Fruit fly (Drosophila melanogaster): ENCODE data around the gene CG33995.

CG33995 gene

dm6 chr2L:5063936-5064335 is 20.9 kb downstream of the CG33995 start:
- TF ChIP-seq CG4617 (GFP tag; optimal IDR thresholded peaks at IDR 0.05; ENCODE audit: borderline replicate concordance) (no peak), HmgZ (tag; optimal IDR thresholded peaks at IDR 0.05) (no peak), fd96Cb (tag; optimal IDR thresholded peaks at IDR 0.05) (no peak), ewg (GFP tag; optimal IDR thresholded peaks at IDR 0.05) (peak; percentile 81), CG13894 (tag; optimal IDR thresholded peaks at IDR 0.05) (peak; percentile 34), caup (GFP tag; optimal IDR thresholded peaks at IDR 0.05; ENCODE audit: severe bottlenecking) (no peak), CG6683 (GFP tag; optimal IDR thresholded peaks at IDR 0.05) (no peak), Nf-YC (tag; optimal IDR thresholded peaks at IDR 0.05) (peak; percentile 24), pros (GFP tag; optimal IDR thresholded peaks at IDR 0.05) (peak; percentile 58), CG10209 (GFP tag; optimal IDR thresholded peaks at IDR 0.05) (no peak), CG10543 (GFP tag; optimal IDR thresholded peaks at IDR 0.05) (peak; percentile 51), Dll (GFP tag; IDR thresholded peaks at IDR 0.05; ENCODE audit: partially characterized antibody) (no peak), odd (GFP tag; optimal IDR thresholded peaks at IDR 0.05) (peak; percentile 12), Ada2b (GFP tag; IDR thresholded peaks at IDR 0.05) (no peak), CG4730 (GFP tag; IDR thresholded peaks at IDR 0.05) (no peak), ab (GFP tag; optimal IDR thresholded peaks at IDR 0.05) (no peak), mirr (GFP tag; optimal IDR thresholded peaks at IDR 0.05) (peak; percentile 44), CG9817 (tag; optimal IDR thresholded peaks at IDR 0.05) (no peak), disco-r (GFP tag; optimal IDR thresholded peaks at IDR 0.05) (no peak), CG34376 (GFP tag; optimal IDR thresholded peaks at IDR 0.05) (peak; percentile 50), grau (tag; optimal IDR thresholded peaks at IDR 0.05) (no peak), psq (GFP tag; optimal IDR thresholded peaks at IDR 0.05) (peak; percentile 52), CG11398 (GFP tag; optimal IDR thresholded peaks at IDR 0.05) (no peak), onecut (GFP tag; IDR thresholded peaks at IDR 0.05) (peak; percentile 5; the same call in 1 of the 2 replicates), CG13296 (GFP tag; optimal IDR thresholded peaks at IDR 0.05) (peak; percentile 29), scrt (GFP tag; optimal IDR thresholded peaks at IDR 0.05) (peak; percentile 55), Trl (optimal IDR thresholded peaks at IDR 0.05) (peak in 1 of 2 experiments; percentile 20), Trl (GFP tag; optimal IDR thresholded peaks at IDR 0.05) (no peak), ham (GFP tag; IDR thresholded peaks at IDR 0.05) (no peak), MBD-R2 (GFP tag; IDR thresholded peaks at IDR 0.05) (peak; percentile 9; the same call in 1 of the 2 replicates), crol (GFP tag; IDR thresholded peaks at IDR 0.05) (peak; percentile 88), ttk (GFP tag; IDR thresholded peaks at IDR 0.05) (no peak), CG15696 (tag; optimal IDR thresholded peaks at IDR 0.05) (no peak), lab (GFP tag; optimal IDR thresholded peaks at IDR 0.05) (peak; percentile 56), CG8290 (GFP tag; optimal IDR thresholded peaks at IDR 0.05) (no peak), CG8290 (tag; optimal IDR thresholded peaks at IDR 0.05) (peak in 1 of 2 experiments; percentile 46), maf-S (GFP tag; optimal IDR thresholded peaks at IDR 0.05) (no peak), CG14441 (GFP tag; IDR thresholded peaks at IDR 0.05) (no peak), CG42726 (GFP tag; IDR thresholded peaks at IDR 0.05; ENCODE audit: partially characterized antibody) (no peak), ranshi (GFP tag; IDR thresholded peaks at IDR 0.05) (0 out of 2 replicates have a peak, but pooled peaks have one; percentile 12), twi (tag; optimal IDR thresholded peaks at IDR 0.05) (no peak), Bdp1 (GFP tag; optimal IDR thresholded peaks at IDR 0.05) (no peak), Spps (tag; optimal IDR thresholded peaks at IDR 0.05) (no peak), H15 (GFP tag; IDR thresholded peaks at IDR 0.05) (no peak), CG12071 (GFP tag; optimal IDR thresholded peaks at IDR 0.05) (peak; percentile 39), HLHmδ (GFP tag; optimal IDR thresholded peaks at IDR 0.05) (no peak), Neu2 (GFP tag; optimal IDR thresholded peaks at IDR 0.05; ENCODE audit: borderline replicate concordance) (no peak), CG2712 (tag; optimal IDR thresholded peaks at IDR 0.05) (no peak), CG17385 (GFP tag; optimal IDR thresholded peaks at IDR 0.05) (no peak), danr (GFP tag; IDR thresholded peaks at IDR 0.05) (no peak), slp2 (GFP tag; optimal IDR thresholded peaks at IDR 0.05) (no peak), Tbp (GFP tag; optimal IDR thresholded peaks at IDR 0.05) (no peak)

All from whole organism, embryonic.